Fruit fly (Drosophila melanogaster): Measurements from ENCODE around the gene CG6761.

Gene CG6761

dm6 chr3L:9692892-9693551, 10.4 kb downstream of the CG6761 start (continued):
- TF ChIP-seq CG2129 (GFP tag; IDR thresholded peaks at IDR 0.05; ENCODE audit: partially characterized antibody): no peak
- TF ChIP-seq CG14860 (GFP tag; IDR thresholded peaks at IDR 0.05; ENCODE audit: partially characterized antibody): no peak
- peak; percentile 92 for TF ChIP-seq CG12942 (GFP tag; optimal IDR thresholded peaks at IDR 0.05)
- TF ChIP-seq CG1233 (GFP tag; optimal IDR thresholded peaks at IDR 0.05): peak; percentile 96
- peak; percentile 83 for TF ChIP-seq CG4282 (GFP tag; optimal IDR thresholded peaks at IDR 0.05)
- peak; percentile 72; the same call in 2 of the 3 replicates for TF ChIP-seq gce (GFP tag; IDR thresholded peaks at IDR 0.05)
- peak; percentile 96 for TF ChIP-seq ind (GFP tag; optimal IDR thresholded peaks at IDR 0.05)
- TF ChIP-seq gsb (GFP tag; IDR thresholded peaks at IDR 0.05): peak; percentile 70
- peak; percentile 80 for TF ChIP-seq sima (GFP tag; optimal IDR thresholded peaks at IDR 0.05)
- TF ChIP-seq zen2 (GFP tag; IDR thresholded peaks at IDR 0.05; ENCODE audit: partially characterized antibody): no peak
- peak; percentile 97 for TF ChIP-seq row (GFP tag; IDR thresholded peaks at IDR 0.05)
- peak; percentile 92 for TF ChIP-seq CG9215 (GFP tag; IDR thresholded peaks at IDR 0.05)
- TF ChIP-seq Ssrp (tag; optimal IDR thresholded peaks at IDR 0.05): peak; percentile 96
- TF ChIP-seq CG10543 (GFP tag; optimal IDR thresholded peaks at IDR 0.05): peak; percentile 98
- peak; percentile 96 for TF ChIP-seq mam (GFP tag; optimal IDR thresholded peaks at IDR 0.05)
- peak; percentile 79 for TF ChIP-seq dimm (GFP tag; IDR thresholded peaks at IDR 0.05)
- peak in 1 of 2 experiments; percentile 95 for TF ChIP-seq Eip74EF (GFP tag; optimal IDR thresholded peaks at IDR 0.05)
- TF ChIP-seq CG12071 (GFP tag; optimal IDR thresholded peaks at IDR 0.05): peak; percentile 81
- TF ChIP-seq otp (GFP tag; IDR thresholded peaks at IDR 0.05): peak; percentile 69; the same call in 1 of the 3 replicates
- TF ChIP-seq h (optimal IDR thresholded peaks at IDR 0.05): no peak
- peak; percentile 97 for TF ChIP-seq zfh2 (GFP tag; optimal IDR thresholded peaks at IDR 0.05)
- peak; percentile 77 for TF ChIP-seq CG4617 (GFP tag; optimal IDR thresholded peaks at IDR 0.05; ENCODE audit: borderline replicate concordance)
- TF ChIP-seq tin (GFP tag; optimal IDR thresholded peaks at IDR 0.05): peak; percentile 96
- peak; percentile 73; the same call in 1 of the 2 replicates for TF ChIP-seq ro (GFP tag; IDR thresholded peaks at IDR 0.05)
- TF ChIP-seq Neu2 (GFP tag; optimal IDR thresholded peaks at IDR 0.05; ENCODE audit: borderline replicate concordance): peak; percentile 68
- peak; percentile 86 for TF ChIP-seq al (GFP tag; IDR thresholded peaks at IDR 0.05)
- peak; percentile 95 for TF ChIP-seq Asciz (GFP tag; optimal IDR thresholded peaks at IDR 0.05)
- no peak for TF ChIP-seq CG7745 (tag; optimal IDR thresholded peaks at IDR 0.05)
- TF ChIP-seq CG2116 (GFP tag; optimal IDR thresholded peaks at IDR 0.05): peak; percentile 78
- peak; percentile 92 for TF ChIP-seq tup (GFP tag; optimal IDR thresholded peaks at IDR 0.05)
- TF ChIP-seq cg (GFP tag; optimal IDR thresholded peaks at IDR 0.05): peak; percentile 33
- peak; percentile 84 for TF ChIP-seq CG11247 (GFP tag; IDR thresholded peaks at IDR 0.05)
- TF ChIP-seq CHES-1-like (GFP tag; optimal IDR thresholded peaks at IDR 0.05): peak; percentile 97
- TF ChIP-seq maf-S (GFP tag; optimal IDR thresholded peaks at IDR 0.05): peak; percentile 97
- peak; percentile 93 for TF ChIP-seq HmgZ (tag; optimal IDR thresholded peaks at IDR 0.05)
- TF ChIP-seq CG12104 (GFP tag; optimal IDR thresholded peaks at IDR 0.05): peak; percentile 98
- peak; percentile 93 for TF ChIP-seq CG10462 (GFP tag; optimal IDR thresholded peaks at IDR 0.05)
- TF ChIP-seq GATAe (GFP tag; conservative IDR thresholded peaks at IDR 0.05): peak; percentile 77
- peak; percentile 93 for TF ChIP-seq vfl (GFP tag; optimal IDR thresholded peaks at IDR 0.05)
- TF ChIP-seq run (tag; optimal IDR thresholded peaks at IDR 0.05): peak; percentile 85
- TF ChIP-seq grau (tag; optimal IDR thresholded peaks at IDR 0.05): peak; percentile 96
- TF ChIP-seq kni (GFP tag; optimal IDR thresholded peaks at IDR 0.05): peak; percentile 90
- no peak for TF ChIP-seq wek (GFP tag; optimal IDR thresholded peaks at IDR 0.05)
- TF ChIP-seq ssp (GFP tag; IDR thresholded peaks at IDR 0.05): peak; percentile 87
- TF ChIP-seq pzg (GFP tag; optimal IDR thresholded peaks at IDR 0.05): peak; percentile 9
- TF ChIP-seq CG14014 (GFP tag; IDR thresholded peaks at IDR 0.05): peak; percentile 86
- peak; percentile 24 for TF ChIP-seq ftz-f1 (GFP tag; optimal IDR thresholded peaks at IDR 0.05)
- peak; percentile 82 for TF ChIP-seq CG13123 (GFP tag; optimal IDR thresholded peaks at IDR 0.05)
- peak; percentile 94 for TF ChIP-seq CG34376 (GFP tag; optimal IDR thresholded peaks at IDR 0.05)
- TF ChIP-seq stc (GFP tag; IDR thresholded peaks at IDR 0.05): peak; percentile 88
